Fruit fly (Drosophila melanogaster) whole organism, embryonic: ENCODE data around the gene CG14006.

Source experiments
- Abd-B ChIP-seq: fragments of 200-800 bp; sonication (Bioruptor generic); optimal IDR thresholded peaks from 2 replicates; lab custom pipeline; 2018; ENCODE audit warnings: missing biosample characterization, mild to moderate bottlenecking, missing genetic modification characterization, moderate library complexity
- CG11085 ChIP-seq: fragments of 200-800 bp; sonication (Bioruptor generic); IDR thresholded peaks from 2 replicates; pipeline ENCODE4 v1.3.6; 2022; ENCODE audit warnings: missing biosample characterization, missing genetic modification characterization
- CG11398 ChIP-seq: fragments of 200-800 bp; sonication (Bioruptor generic); optimal IDR thresholded peaks from 2 replicates; lab custom pipeline; 2016; ENCODE audit warnings: missing biosample characterization, missing genetic modification characterization
- CG12071 ChIP-seq: fragments of 200-800 bp; sonication (Bioruptor generic); optimal IDR thresholded peaks from 3 replicates; lab custom pipeline; 2018; ENCODE audit warnings: missing biosample characterization, mild to moderate bottlenecking, missing genetic modification characterization
- CG12219 ChIP-seq: fragments of 200-800 bp; sonication (Bioruptor generic); optimal IDR thresholded peaks from 3 replicates; lab custom pipeline; 2018; ENCODE audit warnings: missing biosample characterization, mild to moderate bottlenecking, missing genetic modification characterization
- CG12769 ChIP-seq: fragments of 200-800 bp; sonication (Bioruptor generic); optimal IDR thresholded peaks from 2 replicates; lab custom pipeline; 2019; ENCODE audit warnings: missing biosample characterization, mild to moderate bottlenecking, missing genetic modification characterization, moderate library complexity
- CG15514 ChIP-seq: fragments of 200-800 bp; sonication (Bioruptor generic); optimal IDR thresholded peaks from 3 replicates; lab custom pipeline; 2017; ENCODE audit warnings: missing biosample characterization, missing genetic modification characterization, mild to moderate bottlenecking, moderate library complexity, missing genetic modification reagents
- CG1603 ChIP-seq: fragments of 200-800 bp; sonication (Bioruptor generic); optimal IDR thresholded peaks from 2 replicates; lab custom pipeline; 2019; ENCODE audit warnings: missing biosample characterization, mild to moderate bottlenecking, missing genetic modification characterization, moderate library complexity
- CG16863 ChIP-seq: fragments of 200-800 bp; sonication (Bioruptor generic); optimal IDR thresholded peaks from 3 replicates; lab custom pipeline; 2016; ENCODE audit warnings: missing biosample characterization, missing genetic modification characterization
- CG17186 ChIP-seq: fragments of 200-800 bp; sonication (Bioruptor generic); optimal IDR thresholded peaks from 3 replicates; lab custom pipeline; 2017; ENCODE audit warnings: missing biosample characterization, missing genetic modification reagents, missing genetic modification characterization
- CG32532 ChIP-seq: fragments of 200-800 bp; sonication (Bioruptor generic); IDR thresholded peaks from 2 replicates; pipeline ENCODE4 v1.3.6; 2022; ENCODE audit warnings: missing biosample characterization, missing genetic modification characterization
- CG32767 ChIP-seq: fragments of 200-800 bp; sonication (Bioruptor generic); IDR thresholded peaks from 2 replicates; pipeline ENCODE4 v1.3.6; 2022; ENCODE audit warnings: missing biosample characterization, missing genetic modification characterization
- CG6254 ChIP-seq: fragments of 200-800 bp; sonication (Bioruptor generic); optimal IDR thresholded peaks from 3 replicates; lab custom pipeline; 2017; ENCODE audit warnings: mild to moderate bottlenecking, missing biosample characterization, missing genetic modification reagents, missing genetic modification characterization
- CG6765 ChIP-seq: fragments of 200-800 bp; sonication (Bioruptor generic); optimal IDR thresholded peaks from 3 replicates; lab custom pipeline; 2017; ENCODE audit warnings: missing biosample characterization, mild to moderate bottlenecking, missing genetic modification characterization
- CG7963 ChIP-seq: fragments of 200-800 bp; sonication (Bioruptor generic); IDR thresholded peaks from 3 replicates; pipeline ENCODE4 v1.3.6; 2022; ENCODE audit warnings: missing biosample characterization, missing genetic modification characterization; ENCODE audit not compliant: partially characterized antibody
- CG8089 ChIP-seq: fragments of 200-800 bp; sonication (Bioruptor generic); optimal IDR thresholded peaks from 3 replicates; lab custom pipeline; 2016; ENCODE audit warnings: missing biosample characterization, missing genetic modification characterization
- CG9817 ChIP-seq: fragments of 200-800 bp; sonication (Bioruptor generic); optimal IDR thresholded peaks from 2 replicates; lab custom pipeline; 2018; ENCODE audit warnings: missing biosample characterization, mild to moderate bottlenecking, missing genetic modification characterization, moderate library complexity
- CkIIα-i1 ChIP-seq: fragments of 200-800 bp; sonication (Bioruptor generic); IDR thresholded peaks from 2 replicates; pipeline ENCODE4 v1.3.6; 2022; ENCODE audit warnings: missing biosample characterization, missing genetic modification characterization
- Dref ChIP-seq: fragments of 200-800 bp; sonication (Bioruptor generic); IDR thresholded peaks from 2 replicates; pipeline ENCODE4 v1.3.6; 2022; ENCODE audit warnings: missing biosample characterization, missing genetic modification characterization
- Drgx ChIP-seq: fragments of 200-800 bp; sonication (Bioruptor generic); IDR thresholded peaks from 2 replicates; pipeline ENCODE4 v1.3.6; 2022; ENCODE audit warnings: missing biosample characterization, missing genetic modification characterization
- HLH4C ChIP-seq: fragments of 200-800 bp; sonication (Bioruptor generic); IDR thresholded peaks from 3 replicates; pipeline ENCODE4 v1.3.6; 2022; ENCODE audit warnings: missing biosample characterization, missing genetic modification characterization; ENCODE audit not compliant: partially characterized antibody
- Hr39 ChIP-seq: fragments of >200 bp; optimal IDR thresholded peaks from 2 replicates; lab custom pipeline; 2017
- Hsf ChIP-seq: fragments of 200-800 bp; sonication (Bioruptor generic); optimal IDR thresholded peaks from 3 replicates; lab custom pipeline; 2016; ENCODE audit warnings: missing biosample characterization, missing genetic modification characterization
- NFAT ChIP-seq: fragments of 200-800 bp; sonication (Bioruptor generic); IDR thresholded peaks from 2 replicates; pipeline ENCODE4 v1.3.6; 2022; ENCODE audit warnings: missing biosample characterization, missing genetic modification characterization
- Neu2 ChIP-seq: fragments of 200-800 bp; sonication (Bioruptor generic); optimal IDR thresholded peaks from 3 replicates; lab custom pipeline; 2016; ENCODE audit warnings: missing biosample characterization, missing genetic modification characterization, borderline replicate concordance
- Oaz ChIP-seq: fragments of 200-800 bp; sonication (Bioruptor generic); IDR thresholded peaks from 2 replicates; pipeline ENCODE4 v1.3.6; 2022; ENCODE audit warnings: missing biosample characterization, missing genetic modification characterization
- Sox102F ChIP-seq: fragments of 200-800 bp; sonication (Bioruptor generic); optimal IDR thresholded peaks from 2 replicates; lab custom pipeline; 2018; ENCODE audit warnings: missing biosample characterization, mild to moderate bottlenecking, missing genetic modification characterization, moderate library complexity
- Sry-β ChIP-seq: fragments of 200-800 bp; sonication (Bioruptor generic); optimal IDR thresholded peaks from 2 replicates; lab custom pipeline; 2018; ENCODE audit warnings: missing biosample characterization, mild to moderate bottlenecking, missing genetic modification characterization, moderate library complexity
- abd-A ChIP-seq: fragments of 200-800 bp; sonication (Bioruptor generic); optimal IDR thresholded peaks from 3 replicates; lab custom pipeline; 2019; ENCODE audit warnings: missing biosample characterization, mild to moderate bottlenecking, missing genetic modification characterization, moderate library complexity
- ac ChIP-seq: fragments of 200-800 bp; sonication (Bioruptor generic); optimal IDR thresholded peaks from 3 replicates; lab custom pipeline; 2017; ENCODE audit warnings: missing biosample characterization, mild to moderate bottlenecking, missing genetic modification characterization
- ato ChIP-seq: fragments of 200-800 bp; sonication (Bioruptor generic); IDR thresholded peaks from 2 replicates; pipeline ENCODE4 v1.3.6; 2022; ENCODE audit warnings: missing biosample characterization, missing genetic modification characterization; ENCODE audit not compliant: partially characterized antibody
- az2 ChIP-seq: fragments of 200-800 bp; sonication (Bioruptor generic); optimal IDR thresholded peaks from 3 replicates; lab custom pipeline; 2016; ENCODE audit warnings: missing biosample characterization, missing genetic modification characterization
- caup ChIP-seq: fragments of 200-800 bp; sonication (Bioruptor generic); optimal IDR thresholded peaks from 3 replicates; lab custom pipeline; 2017; ENCODE audit warnings: missing biosample characterization, mild to moderate bottlenecking, missing genetic modification characterization, moderate library complexity; ENCODE audit not compliant: severe bottlenecking
- da ChIP-seq: fragments of 200-800 bp; sonication (Bioruptor generic); optimal IDR thresholded peaks from 2 replicates; lab custom pipeline; 2016; ENCODE audit warnings: missing biosample characterization, missing genetic modification characterization
- dmrt11E ChIP-seq: fragments of 200-800 bp; sonication (Bioruptor generic); optimal IDR thresholded peaks from 3 replicates; lab custom pipeline; 2018; ENCODE audit warnings: missing biosample characterization, mild to moderate bottlenecking, missing genetic modification characterization, moderate library complexity
- exex ChIP-seq: fragments of 200-800 bp; sonication (Bioruptor generic); optimal IDR thresholded peaks from 4 replicates; lab custom pipeline; 2018; ENCODE audit warnings: missing biosample characterization, mild to moderate bottlenecking, missing genetic modification characterization, moderate library complexity
- gsb ChIP-seq: fragments of 200-800 bp; sonication (Bioruptor generic); IDR thresholded peaks from 2 replicates; pipeline ENCODE4 v1.3.6; 2022; ENCODE audit warnings: missing biosample characterization, missing genetic modification characterization
- knrl ChIP-seq: fragments of 200-800 bp; sonication (Bioruptor generic); IDR thresholded peaks from 3 replicates; pipeline ENCODE4 v1.3.6; 2022; ENCODE audit warnings: missing biosample characterization, missing genetic modification characterization; ENCODE audit not compliant: partially characterized antibody
- lab ChIP-seq: fragments of 200-800 bp; sonication (Bioruptor generic); optimal IDR thresholded peaks from 3 replicates; lab custom pipeline; 2017; ENCODE audit warnings: missing biosample characterization, missing genetic modification characterization, mild to moderate bottlenecking, moderate library complexity, missing genetic modification reagents
- lbe ChIP-seq: fragments of 200-800 bp; sonication (Bioruptor generic); optimal IDR thresholded peaks from 2 replicates; lab custom pipeline; 2016; ENCODE audit warnings: missing biosample characterization, mild to moderate bottlenecking, missing genetic modification characterization
- maf-S ChIP-seq: fragments of 200-800 bp; sonication (Bioruptor generic); optimal IDR thresholded peaks from 2 replicates; lab custom pipeline; 2016; ENCODE audit warnings: missing biosample characterization, missing genetic modification characterization
- nerfin-2 ChIP-seq: fragments of 200-800 bp; sonication (Bioruptor generic); IDR thresholded peaks from 2 replicates; pipeline ENCODE4 v1.3.6; 2022; ENCODE audit warnings: missing biosample characterization, missing genetic modification characterization; ENCODE audit not compliant: partially characterized antibody
- org-1 ChIP-seq: fragments of 200-800 bp; sonication (Bioruptor generic); optimal IDR thresholded peaks from 2 replicates; lab custom pipeline; 2017; ENCODE audit warnings: missing biosample characterization, missing genetic modification characterization
- pan ChIP-seq, 4 experiments: fragments of >200 bp in 3 of 4; fragments of 200-800 bp in 1 of 4; sonication (Bioruptor generic) in 1 of 4; optimal IDR thresholded peaks in 3 of 4; IDR thresholded peaks in 1 of 4; 2 replicates each; pipeline versions ENCODE4 v1.3.6 to Lab custom; 2017 to 2022; ENCODE audit warnings: missing biosample characterization in 2 of 4, missing genetic modification characterization in 2 of 4, mixed read lengths in 1 of 4
- prd ChIP-seq, 3 experiments: fragments of >200 bp in 2 of 3; fragments of 200-800 bp in 1 of 3; sonication (Bioruptor generic) in 1 of 3; optimal IDR thresholded peaks in 2 of 3; IDR thresholded peaks in 1 of 3; 2 replicates in 2 of 3; 3 replicates in 1 of 3; pipeline versions ENCODE4 v1.3.6 to Lab custom; 2017 to 2022; ENCODE audit warnings: missing biosample characterization in 1 of 3, missing genetic modification characterization in 1 of 3
- shn ChIP-seq: fragments of 200-800 bp; sonication (Bioruptor generic); optimal IDR thresholded peaks from 3 replicates; lab custom pipeline; 2016; ENCODE audit warnings: missing biosample characterization, missing genetic modification characterization
- tna ChIP-seq: fragments of 200-800 bp; sonication (Bioruptor generic); IDR thresholded peaks from 2 replicates; pipeline ENCODE4 v1.3.6; 2022; ENCODE audit warnings: missing biosample characterization, missing genetic modification characterization; ENCODE audit not compliant: partially characterized antibody
- toy ChIP-seq: fragments of 200-800 bp; sonication (Bioruptor generic); IDR thresholded peaks from 2 replicates; pipeline ENCODE4 v1.3.6; 2022; ENCODE audit warnings: missing biosample characterization, missing genetic modification characterization
- tup ChIP-seq: fragments of 200-800 bp; sonication (Bioruptor generic); optimal IDR thresholded peaks from 2 replicates; lab custom pipeline; 2016; ENCODE audit warnings: missing biosample characterization, mild to moderate bottlenecking, missing genetic modification characterization, moderate library complexity

The CG14006 gene

DNA sequence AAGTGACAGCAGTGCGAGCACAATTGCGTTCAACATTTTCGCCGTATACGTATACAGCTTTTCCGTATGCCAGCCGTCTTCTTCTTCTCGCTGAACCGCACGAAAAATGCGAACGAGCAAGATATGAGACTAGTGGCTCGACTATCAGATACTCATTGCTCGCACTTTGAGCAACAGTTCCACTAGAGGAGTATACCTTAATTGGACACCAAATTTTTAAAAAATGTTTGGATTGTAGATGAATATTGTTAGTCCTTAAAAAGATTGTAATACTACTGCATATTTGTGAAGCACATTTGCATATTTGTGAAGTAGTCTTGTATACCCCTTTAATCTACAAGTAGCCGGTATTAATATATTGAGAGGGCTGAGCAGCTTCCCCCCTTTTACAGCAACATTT lies 49.5 kb upstream of the CG14006 start (continued):
- TF ChIP-seq pan (optimal IDR thresholded peaks at IDR 0.05; lab: Kevin White, UChicago) (no peak), pan (GFP tag; optimal IDR thresholded peaks at IDR 0.05 in 1 of 2, IDR thresholded peaks at IDR 0.05 in 1 of 2) (peak in 1 of 2 experiments; percentile 28), CG11085 (no peak), exex (tag; lab: Kevin White, UChicago) (no peak), CG12769 (peak; percentile 48), az2 (GFP tag; lab: Kevin White, UChicago) (no peak), shn (no peak), CG32767 (GFP tag; lab: Robert Waterston, UW) (no peak), caup (GFP tag; lab: Kevin White, UChicago) (no peak), HLH4C (GFP tag; lab: Robert Waterston, UW) (peak; percentile 84), Neu2 (no peak), knrl (GFP tag; lab: Robert Waterston, UW) (no peak), lbe (no peak), Abd-B (GFP tag; lab: Kevin White, UChicago) (no peak), Oaz (no peak), toy (GFP tag; lab: Robert Waterston, UW) (no peak), CG12219 (GFP tag; lab: Kevin White, UChicago) (no peak), Drgx (GFP tag; lab: Robert Waterston, UW) (0 out of 2 replicates have a peak, but pooled peaks have one; percentile 24), Sry-β (GFP tag; lab: Kevin White, UChicago) (no peak), org-1 (GFP tag; lab: Kevin White, UChicago) (peak; percentile 29), CG1603 (peak; percentile 16), CG16863 (GFP tag; lab: Kevin White, UChicago) (no peak), dmrt11E (no peak), Dref (no peak), ato (GFP tag; lab: Robert Waterston, UW) (0 out of 2 replicates have a peak, but pooled peaks have one; percentile 39), ac (GFP tag; lab: Kevin White, UChicago) (no peak), CkIIα-i1 (GFP tag; lab: Robert Waterston, UW) (no peak), gsb (GFP tag; lab: Robert Waterston, UW) (no peak), lab (GFP tag; lab: Kevin White, UChicago) (peak; percentile 63), CG11398 (no peak), Sox102F (GFP tag; lab: Kevin White, UChicago) (peak; percentile 22), CG6254 (no peak), CG17186 (no peak), CG15514 (GFP tag; lab: Kevin White, UChicago) (peak; percentile 8), CG12071 (GFP tag; lab: Kevin White, UChicago) (peak; percentile 20), CG7963 (GFP tag; lab: Robert Waterston, UW) (peak; percentile 45; the same call in 1 of the 3 replicates), Hsf (GFP tag; lab: Kevin White, UChicago) (no peak), NFAT (GFP tag; lab: Robert Waterston, UW) (no peak), CG9817 (tag; lab: Kevin White, UChicago) (no peak), prd (optimal IDR thresholded peaks at IDR 0.05; lab: Kevin White, UChicago) (no peak), prd (GFP tag; IDR thresholded peaks at IDR 0.05; lab: Robert Waterston, UW) (peak; percentile 50; the same call in 2 of the 3 replicates), da (GFP tag; lab: Kevin White, UChicago) (no peak), maf-S (GFP tag; lab: Kevin White, UChicago) (no peak), nerfin-2 (GFP tag; lab: Robert Waterston, UW) (peak; percentile 68), tna (GFP tag; lab: Robert Waterston, UW) (peak; percentile 79), abd-A (tag; lab: Kevin White, UChicago) (peak; percentile 5), CG6765 (GFP tag; lab: Kevin White, UChicago) (no peak), CG8089 (GFP tag; lab: Kevin White, UChicago) (no peak), CG32532 (0 out of 2 replicates have a peak, but pooled peaks have one; percentile 32), tup (GFP tag; lab: Kevin White, UChicago) (no peak), Hr39 (no peak)
